Worm (Caenorhabditis elegans) whole organism, early embryonic: ENCODE measurements around the gene T24F1.7.

Source experiments
- F13C5.2 ChIP-seq: sonication (generic microtip); optimal IDR thresholded peaks from 2 replicates; lab custom pipeline; 2017; ENCODE audit warnings: mild to moderate bottlenecking, missing genetic modification characterization, inconsistent platforms, missing compliant biosample characterization
- aly-1 ChIP-seq: sonication (generic microtip); optimal IDR thresholded peaks from 2 replicates; lab custom pipeline; 2016; ENCODE audit warnings: missing genetic modification characterization, missing compliant biosample characterization
- ama-1 ChIP-seq: fragments of 150-350 bp; optimal IDR thresholded peaks from 2 replicates; lab custom pipeline; 2014
- ceh-13 ChIP-seq: fragments of 200-800 bp; sonication (Bioruptor generic); optimal IDR thresholded peaks from 2 replicates; lab custom pipeline; 2018; ENCODE audit warnings: mild to moderate bottlenecking, missing genetic modification characterization, missing compliant biosample characterization
- ets-7 ChIP-seq: sonication (generic microtip); optimal IDR thresholded peaks from 2 replicates; lab custom pipeline; 2016; ENCODE audit warnings: missing genotype, missing genetic modification characterization, missing compliant biosample characterization
- flt-1 ChIP-seq: fragments of 200-800 bp; sonication (Bioruptor generic); IDR thresholded peaks from 2 replicates; pipeline ENCODE4 v1.3.6; 2022; ENCODE audit warnings: missing genetic modification characterization, missing compliant biosample characterization
- hmbx-1 ChIP-seq: sonication (generic microtip); optimal IDR thresholded peaks from 2 replicates; lab custom pipeline; 2016; ENCODE audit warnings: mild to moderate bottlenecking, missing genetic modification characterization, missing compliant biosample characterization
- hnd-1 ChIP-seq: sonication (generic microtip); optimal IDR thresholded peaks from 2 replicates; lab custom pipeline; 2016; ENCODE audit warnings: missing genetic modification characterization, missing compliant biosample characterization
- pes-1 ChIP-seq: fragments of 200-800 bp; sonication (Bioruptor generic); IDR thresholded peaks from 2 replicates; pipeline ENCODE4 v1.3.6; 2022; ENCODE audit warnings: missing genetic modification reagents, missing genetic modification characterization, missing compliant biosample characterization
- sea-1 ChIP-seq: fragments of 200-800 bp; sonication (Bioruptor generic); conservative IDR thresholded peaks from 2 replicates; pipeline ENCODE4 v1.3.6; 2022; ENCODE audit warnings: missing genetic modification characterization, missing compliant biosample characterization
- tra-4 ChIP-seq: sonication (generic microtip); optimal IDR thresholded peaks from 2 replicates; lab custom pipeline; 2017; ENCODE audit warnings: missing genetic modification characterization, missing compliant biosample characterization

DNA sequence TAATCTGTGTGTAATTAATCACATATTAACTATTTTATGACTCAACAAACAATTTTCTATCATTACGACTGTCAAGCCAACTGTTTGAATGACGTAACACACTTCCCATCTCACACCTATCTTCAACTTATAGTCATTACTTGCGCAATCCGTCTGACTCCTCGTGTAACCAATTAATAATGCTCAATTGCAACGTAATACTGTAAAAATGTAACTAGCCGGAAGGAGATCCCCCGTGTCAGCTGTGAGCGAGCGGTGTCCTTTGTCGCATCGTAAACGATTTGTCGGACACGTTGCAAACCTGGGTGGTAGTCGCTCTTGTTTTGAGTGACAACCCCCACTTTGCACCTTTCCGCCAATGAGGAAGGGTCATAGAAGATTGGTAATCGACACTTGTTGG is 24.2 kb upstream of the T24F1.7 start:
- no peak for TF ChIP-seq hmbx-1 (tag; lab: Kevin White, UChicago)
- no peak for TF ChIP-seq tra-4 (tag; lab: Kevin White, UChicago)
- TF ChIP-seq ama-1, result no peak
- no peak for TF ChIP-seq flt-1 (GFP tag; lab: Robert Waterston, UW)
- no peak for TF ChIP-seq ceh-13 (GFP tag; lab: Kevin White, UChicago)
- peak; percentile 73 for TF ChIP-seq ets-7 (tag; lab: Kevin White, UChicago)
- TF ChIP-seq F13C5.2 (tag; lab: Kevin White, UChicago), result no peak
- TF ChIP-seq hnd-1, result no peak
- no peak for TF ChIP-seq pes-1 (GFP tag; lab: Robert Waterston, UW)
- TF ChIP-seq aly-1 (tag; lab: Kevin White, UChicago), result no peak
- no peak for TF ChIP-seq sea-1
